Worm (Caenorhabditis elegans) whole organism, L4 larva: ENCODE measurements around the gene F58E6.4.

Source experiments
- ctbp-1 ChIP-seq: fragments of 200-800 bp; sonication (Bioruptor generic); IDR thresholded peaks from 2 replicates; pipeline ENCODE4 v1.3.6; 2022; ENCODE audit warnings: missing genetic modification reagents, missing genetic modification characterization, missing compliant biosample characterization
- egl-27 ChIP-seq: sonication (generic microtip); optimal IDR thresholded peaks from 3 replicates; lab custom pipeline; 2017; ENCODE audit warnings: missing biosample characterization, missing genetic modification reagents, missing genetic modification characterization
- fkh-10 ChIP-seq: fragments of 150-350 bp; optimal IDR thresholded peaks from 2 replicates; lab custom pipeline; 2014; ENCODE audit warnings: missing biosample characterization, missing genetic modification reagents, missing genetic modification characterization
- jun-1 ChIP-seq: fragments of 150-350 bp; optimal IDR thresholded peaks from 2 replicates; lab custom pipeline; 2014; ENCODE audit warnings: missing biosample characterization, missing genetic modification reagents, missing genetic modification characterization
- mep-1 ChIP-seq: fragments of 150-350 bp; sonication (generic microtip); optimal IDR thresholded peaks from 3 replicates; lab custom pipeline; 2014; ENCODE audit warnings: missing biosample characterization, missing genetic modification characterization
- nhr-237 ChIP-seq: sonication (generic microtip); optimal IDR thresholded peaks from 2 replicates; lab custom pipeline; 2017; ENCODE audit warnings: missing biosample characterization, missing genetic modification characterization
- pha-4 ChIP-seq, 2 experiments: fragments of 150-350 bp in 1 of 2; fragments of 200-800 bp in 1 of 2; sonication (Bioruptor generic) in 1 of 2; IDR thresholded peaks in 1 of 2; optimal IDR thresholded peaks in 1 of 2; 2 replicates each; pipeline versions ENCODE4 v1.3.6 to Lab custom; 2014 to 2022; ENCODE audit warnings: missing genetic modification characterization in 2 of 2, missing genetic modification reagents in 2 of 2, missing biosample characterization in 1 of 2, missing compliant biosample characterization in 1 of 2
- snpc-4 ChIP-seq: fragments of 150-350 bp; optimal IDR thresholded peaks from 2 replicates; lab custom pipeline; 2014; ENCODE audit warnings: missing biosample characterization, missing genetic modification characterization
- unc-39 ChIP-seq: sonication (generic microtip); optimal IDR thresholded peaks from 2 replicates; lab custom pipeline; 2017; ENCODE audit warnings: missing biosample characterization, missing genetic modification characterization
- zag-1 ChIP-seq: fragments of 150-350 bp; optimal IDR thresholded peaks from 2 replicates; lab custom pipeline; 2014; ENCODE audit warnings: missing biosample characterization, missing genetic modification characterization

DNA sequence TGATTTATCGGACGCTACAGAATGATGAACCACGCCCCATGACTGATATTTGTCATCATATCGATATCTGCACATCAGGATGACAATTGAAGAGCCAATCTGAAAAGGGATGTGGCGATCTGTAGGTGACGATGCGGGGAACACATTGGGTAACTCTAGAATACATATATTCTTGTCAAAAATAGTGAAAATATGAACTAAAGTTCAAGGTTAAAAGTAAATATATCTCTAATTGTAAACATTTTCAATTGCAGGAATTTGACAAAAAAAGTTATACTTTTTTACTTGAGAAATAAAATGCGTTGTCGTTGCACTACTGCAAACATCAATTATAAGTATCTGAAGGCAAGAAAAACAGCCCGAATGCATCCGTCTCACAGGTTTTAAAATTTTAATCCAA lies 2.7 kb upstream of the F58E6.4 start, which contains the start of gene F58E6.6:
- TF ChIP-seq nhr-237 (tag; lab: Kevin White, UChicago) (no peak), pha-4 (GFP tag; IDR thresholded peaks at IDR 0.05; lab: Robert Waterston, UW) (no peak), pha-4 (tag; optimal IDR thresholded peaks at IDR 0.05; lab: Kevin White, UChicago) (no peak), jun-1 (tag; lab: Kevin White, UChicago) (no peak), snpc-4 (no peak), unc-39 (tag; lab: Kevin White, UChicago) (no peak), mep-1 (tag; lab: Kevin White, UChicago) (no peak), fkh-10 (GFP tag; lab: Kevin White, UChicago) (no peak), ctbp-1 (GFP tag; lab: Robert Waterston, UW) (no peak), egl-27 (tag; lab: Kevin White, UChicago) (no peak), zag-1 (tag; lab: Kevin White, UChicago) (no peak)
